Worm (Caenorhabditis elegans) whole organism, L2 larva: ENCODE results near the gene selt-1.2.

Source experiments
- ama-1 ChIP-seq: fragments of 150-350 bp; optimal IDR thresholded peaks from 2 replicates; lab custom pipeline; 2018; ENCODE audit warnings: inconsistent platforms
- ceh-82 ChIP-seq: fragments of 150-350 bp; optimal IDR thresholded peaks from 2 replicates; lab custom pipeline; 2014; ENCODE audit warnings: missing biosample characterization, missing genetic modification characterization
- crh-2 ChIP-seq: sonication (generic microtip); optimal IDR thresholded peaks from 2 replicates; lab custom pipeline; 2017; ENCODE audit warnings: missing biosample characterization, missing genetic modification characterization
- gmeb-1 ChIP-seq: fragments of 150-350 bp; optimal IDR thresholded peaks from 2 replicates; lab custom pipeline; 2014; ENCODE audit warnings: missing biosample characterization, missing genetic modification characterization
- lin-39 ChIP-seq: fragments of 150-350 bp; optimal IDR thresholded peaks from 2 replicates; lab custom pipeline; 2014; ENCODE audit warnings: missing biosample characterization, missing genetic modification reagents, missing genetic modification characterization
- nhr-77 ChIP-seq: fragments of 150-350 bp; optimal IDR thresholded peaks from 2 replicates; lab custom pipeline; 2014; ENCODE audit warnings: missing biosample characterization, missing genetic modification characterization
- skn-1 ChIP-seq: sonication (generic microtip); optimal IDR thresholded peaks from 2 replicates; lab custom pipeline; 2017; ENCODE audit warnings: missing biosample characterization, missing genetic modification characterization

- no peak for TF ChIP-seq ceh-82
- no peak for TF ChIP-seq nhr-77 (tag; lab: Kevin White, UChicago)
- no peak for TF ChIP-seq gmeb-1 (tag; lab: Kevin White, UChicago)
- TF ChIP-seq crh-2 = no peak
- TF ChIP-seq lin-39 (tag; lab: Kevin White, UChicago) = no peak
- TF ChIP-seq ama-1 (lab: Kevin White, UChicago) = no peak
- no peak for TF ChIP-seq skn-1 (tag; lab: Kevin White, UChicago)
These were observed 34.6 kb downstream of the selt-1.2 start for ce11 chrV:10712608-10712900.
